Fruit fly (Drosophila melanogaster) whole organism, embryonic: Measurements from ENCODE around the gene CG10970.

Source experiments
- BtbVII ChIP-seq: fragments of 200-800 bp; sonication (Bioruptor generic); optimal IDR thresholded peaks from 3 replicates; lab custom pipeline; 2017; ENCODE audit warnings: missing biosample characterization, mild to moderate bottlenecking, missing genetic modification characterization
- C15 ChIP-seq: fragments of 200-800 bp; sonication (Bioruptor generic); IDR thresholded peaks from 3 replicates; pipeline ENCODE4 v1.3.6; 2022; ENCODE audit warnings: missing biosample characterization, missing genetic modification characterization
- CG10209 ChIP-seq: fragments of 200-800 bp; sonication (Bioruptor generic); optimal IDR thresholded peaks from 3 replicates; lab custom pipeline; 2017; ENCODE audit warnings: missing biosample characterization, mild to moderate bottlenecking, missing genetic modification characterization, missing genetic modification reagents
- CG12155 ChIP-seq: fragments of 200-800 bp; sonication (Bioruptor generic); optimal IDR thresholded peaks from 3 replicates; lab custom pipeline; 2016; ENCODE audit warnings: missing biosample characterization, missing genetic modification characterization
- CG12219 ChIP-seq: fragments of 200-800 bp; sonication (Bioruptor generic); optimal IDR thresholded peaks from 3 replicates; lab custom pipeline; 2018; ENCODE audit warnings: missing biosample characterization, mild to moderate bottlenecking, missing genetic modification characterization
- CG12659 ChIP-seq: fragments of 200-800 bp; sonication (Bioruptor generic); optimal IDR thresholded peaks from 3 replicates; lab custom pipeline; 2017; ENCODE audit warnings: mild to moderate bottlenecking, missing biosample characterization, missing genetic modification reagents, missing genetic modification characterization
- CG12942 ChIP-seq: fragments of 200-800 bp; sonication (Bioruptor generic); optimal IDR thresholded peaks from 3 replicates; lab custom pipeline; 2016; ENCODE audit warnings: missing biosample characterization, missing genetic modification characterization
- CG14014 ChIP-seq: fragments of 200-800 bp; sonication (Bioruptor generic); IDR thresholded peaks from 2 replicates; pipeline ENCODE4 v1.3.6; 2022; ENCODE audit warnings: missing biosample characterization, missing genetic modification characterization
- CG14441 ChIP-seq: fragments of 200-800 bp; sonication (Bioruptor generic); IDR thresholded peaks from 2 replicates; pipeline ENCODE4 v1.3.6; 2022; ENCODE audit warnings: missing biosample characterization, missing genetic modification characterization
- CG14710 ChIP-seq: fragments of 200-800 bp; sonication (Bioruptor generic); optimal IDR thresholded peaks from 3 replicates; lab custom pipeline; 2019; ENCODE audit warnings: missing biosample characterization, mild to moderate bottlenecking, missing genetic modification characterization, moderate library complexity
- CG17802 ChIP-seq: fragments of 200-800 bp; sonication (Bioruptor generic); optimal IDR thresholded peaks from 2 replicates; lab custom pipeline; 2018; ENCODE audit warnings: missing biosample characterization, mild to moderate bottlenecking, missing genetic modification characterization, moderate library complexity
- CG18262 ChIP-seq: fragments of 200-800 bp; optimal IDR thresholded peaks from 3 replicates; lab custom pipeline; 2019; ENCODE audit warnings: missing biosample characterization, mild to moderate bottlenecking, missing genetic modification characterization, moderate library complexity
- CG18599 ChIP-seq: fragments of 200-800 bp; sonication (Bioruptor generic); optimal IDR thresholded peaks from 3 replicates; lab custom pipeline; 2017; ENCODE audit warnings: missing biosample characterization, missing genetic modification characterization, mild to moderate bottlenecking, moderate library complexity, missing genetic modification reagents
- CG2889 ChIP-seq: fragments of 200-800 bp; sonication (Bioruptor generic); IDR thresholded peaks from 3 replicates; pipeline ENCODE4 v1.3.6; 2022; ENCODE audit warnings: missing biosample characterization, missing genetic modification characterization
- CG6654 ChIP-seq: fragments of 200-800 bp; sonication (Bioruptor generic); optimal IDR thresholded peaks from 2 replicates; lab custom pipeline; 2017; ENCODE audit warnings: missing biosample characterization, mild to moderate bottlenecking, missing genetic modification characterization
- CG7372 ChIP-seq: fragments of 200-800 bp; sonication (Bioruptor generic); IDR thresholded peaks from 2 replicates; pipeline ENCODE4 v1.3.6; 2022; ENCODE audit warnings: missing biosample characterization, missing genetic modification characterization
- CG9609 ChIP-seq: fragments of 200-800 bp; sonication (Bioruptor generic); optimal IDR thresholded peaks from 3 replicates; lab custom pipeline; 2016; ENCODE audit warnings: missing biosample characterization, missing genetic modification characterization
- D ChIP-seq, 2 experiments: fragments of 200-800 bp in 1 of 2; fragments of >200 bp in 1 of 2; sonication (Bioruptor generic) in 1 of 2; optimal IDR thresholded peaks; 2 replicates in 1 of 2; 3 replicates in 1 of 2; lab custom pipeline; 2017; ENCODE audit warnings: mild to moderate bottlenecking in 1 of 2, missing biosample characterization in 1 of 2, missing genetic modification characterization in 1 of 2, missing genetic modification reagents in 1 of 2
- D19B ChIP-seq: fragments of 200-800 bp; sonication (Bioruptor generic); optimal IDR thresholded peaks from 2 replicates; lab custom pipeline; 2017; ENCODE audit warnings: missing biosample characterization, mild to moderate bottlenecking, missing genetic modification characterization
- Dad ChIP-seq: fragments of 200-800 bp; sonication (Bioruptor generic); optimal IDR thresholded peaks from 3 replicates; lab custom pipeline; 2016; ENCODE audit warnings: missing biosample characterization, missing genetic modification characterization
- Dek ChIP-seq: fragments of 200-800 bp; sonication (Bioruptor generic); optimal IDR thresholded peaks from 3 replicates; lab custom pipeline; 2019; ENCODE audit warnings: missing biosample characterization, mild to moderate bottlenecking, missing genetic modification characterization, moderate library complexity
- ERR ChIP-seq: fragments of 200-800 bp; sonication (Bioruptor generic); optimal IDR thresholded peaks from 2 replicates; lab custom pipeline; 2016; ENCODE audit warnings: missing biosample characterization, missing genetic modification characterization
- Fer3 ChIP-seq: fragments of 200-800 bp; sonication (Bioruptor generic); optimal IDR thresholded peaks from 2 replicates; lab custom pipeline; 2018; ENCODE audit warnings: missing biosample characterization, mild to moderate bottlenecking, missing genetic modification characterization, moderate library complexity
- Hmr ChIP-seq: fragments of 200-800 bp; sonication (Bioruptor generic); optimal IDR thresholded peaks from 3 replicates; lab custom pipeline; 2017; ENCODE audit warnings: mild to moderate bottlenecking, missing biosample characterization, missing genetic modification reagents, missing genetic modification characterization
- Hr51 ChIP-seq, 2 experiments: fragments of 200-800 bp; sonication (Bioruptor generic); optimal IDR thresholded peaks; 2 replicates in 1 of 2; 3 replicates in 1 of 2; lab custom pipeline; 2016 to 2018; ENCODE audit warnings: missing biosample characterization in 2 of 2, missing genetic modification characterization in 2 of 2, mild to moderate bottlenecking in 1 of 2, moderate library complexity in 1 of 2
- Jarid2 ChIP-seq: fragments of 200-800 bp; sonication (Bioruptor generic); optimal IDR thresholded peaks from 3 replicates; lab custom pipeline; 2017; ENCODE audit warnings: mild to moderate bottlenecking, missing biosample characterization, missing genetic modification reagents, missing genetic modification characterization
- MESR4 ChIP-seq: fragments of 200-800 bp; sonication (Bioruptor generic); optimal IDR thresholded peaks from 2 replicates; lab custom pipeline; 2018; ENCODE audit warnings: missing biosample characterization, mild to moderate bottlenecking, missing genetic modification characterization, moderate library complexity
- Mes4 ChIP-seq: fragments of 200-800 bp; sonication (Bioruptor generic); optimal IDR thresholded peaks from 2 replicates; lab custom pipeline; 2016; ENCODE audit warnings: missing biosample characterization, missing genetic modification characterization
- NC2β ChIP-seq: fragments of 200-800 bp; sonication (Bioruptor generic); optimal IDR thresholded peaks from 2 replicates; lab custom pipeline; 2016; ENCODE audit warnings: missing biosample characterization, missing genetic modification characterization
- PHDP ChIP-seq: fragments of 200-800 bp; sonication (Bioruptor generic); optimal IDR thresholded peaks from 3 replicates; lab custom pipeline; 2018; ENCODE audit warnings: missing biosample characterization, mild to moderate bottlenecking, missing genetic modification characterization, moderate library complexity
- Ptx1 ChIP-seq: fragments of 200-800 bp; sonication (Bioruptor generic); IDR thresholded peaks from 2 replicates; pipeline ENCODE4 v1.3.6; 2022; ENCODE audit warnings: missing biosample characterization, missing genetic modification characterization
- Side ChIP-seq: fragments of 200-800 bp; sonication (Bioruptor generic); optimal IDR thresholded peaks from 2 replicates; lab custom pipeline; 2016; ENCODE audit warnings: missing biosample characterization, missing genetic modification characterization
- Ssrp ChIP-seq: fragments of 200-800 bp; sonication (Bioruptor generic); optimal IDR thresholded peaks from 2 replicates; lab custom pipeline; 2018; ENCODE audit warnings: missing biosample characterization, mild to moderate bottlenecking, missing genetic modification characterization, moderate library complexity
- bigmax ChIP-seq: fragments of 200-800 bp; sonication (Bioruptor generic); optimal IDR thresholded peaks from 2 replicates; lab custom pipeline; 2018; ENCODE audit warnings: missing biosample characterization, mild to moderate bottlenecking, missing genetic modification characterization
- cwo ChIP-seq: fragments of 200-800 bp; sonication (Bioruptor generic); optimal IDR thresholded peaks from 3 replicates; lab custom pipeline; 2017; ENCODE audit warnings: missing biosample characterization, missing genetic modification characterization, mild to moderate bottlenecking, moderate library complexity, missing genetic modification reagents
- fd102C ChIP-seq: fragments of 200-800 bp; sonication (Bioruptor generic); optimal IDR thresholded peaks from 2 replicates; lab custom pipeline; 2018; ENCODE audit warnings: missing biosample characterization, mild to moderate bottlenecking, missing genetic modification characterization, moderate library complexity
- fd3F ChIP-seq: fragments of 200-800 bp; sonication (Bioruptor generic); optimal IDR thresholded peaks from 2 replicates; lab custom pipeline; 2018; ENCODE audit warnings: missing biosample characterization, mild to moderate bottlenecking, missing genetic modification characterization, moderate library complexity
- gcm ChIP-seq: fragments of 200-800 bp; sonication (Bioruptor generic); optimal IDR thresholded peaks from 2 replicates; lab custom pipeline; 2019; ENCODE audit warnings: missing biosample characterization, mild to moderate bottlenecking, missing genetic modification characterization, moderate library complexity
- insv ChIP-seq, 2 experiments: fragments of 200-800 bp; sonication (Bioruptor generic); optimal IDR thresholded peaks; 3 replicates each; lab custom pipeline; 2016 to 2018; ENCODE audit warnings: missing biosample characterization in 2 of 2, missing genetic modification characterization in 2 of 2
- jigr1 ChIP-seq: fragments of 200-800 bp; sonication (Bioruptor generic); IDR thresholded peaks from 3 replicates; pipeline ENCODE4 v1.3.6; 2022; ENCODE audit warnings: missing biosample characterization, missing genetic modification characterization
- jing ChIP-seq: fragments of 200-800 bp; sonication (Bioruptor generic); optimal IDR thresholded peaks from 2 replicates; lab custom pipeline; 2018; ENCODE audit warnings: missing biosample characterization, mild to moderate bottlenecking, missing genetic modification characterization
- lmd ChIP-seq: fragments of 200-800 bp; sonication (Bioruptor generic); IDR thresholded peaks from 2 replicates; pipeline ENCODE4 v1.3.6; 2022; ENCODE audit warnings: missing biosample characterization, missing genetic modification characterization
- nerfin-1 ChIP-seq: fragments of 200-800 bp; sonication (Bioruptor generic); optimal IDR thresholded peaks from 3 replicates; lab custom pipeline; 2019; ENCODE audit warnings: missing biosample characterization, mild to moderate bottlenecking, missing genetic modification characterization, moderate library complexity
- odd ChIP-seq: fragments of 200-800 bp; sonication (Bioruptor generic); optimal IDR thresholded peaks from 2 replicates; lab custom pipeline; 2017; ENCODE audit warnings: missing biosample characterization, mild to moderate bottlenecking, missing genetic modification characterization
- repo ChIP-seq: fragments of 200-800 bp; sonication (Bioruptor generic); optimal IDR thresholded peaks from 2 replicates; lab custom pipeline; 2016; ENCODE audit warnings: missing biosample characterization, missing genetic modification characterization
- tgo ChIP-seq: fragments of 200-800 bp; sonication (Bioruptor generic); IDR thresholded peaks from 3 replicates; pipeline ENCODE4 v1.3.6; 2022; ENCODE audit warnings: missing biosample characterization, missing genetic modification characterization
- tin ChIP-seq: fragments of 200-800 bp; sonication (Bioruptor generic); optimal IDR thresholded peaks from 3 replicates; lab custom pipeline; 2016; ENCODE audit warnings: missing biosample characterization, missing genetic modification characterization
- vvl ChIP-seq: fragments of 200-800 bp; sonication (Bioruptor generic); IDR thresholded peaks from 2 replicates; pipeline ENCODE4 v1.3.6; 2022; ENCODE audit warnings: missing biosample characterization, missing genetic modification characterization

CG10970 gene

dm6 chrX:9119671-9120364, 48.6 kb upstream of the CG10970 start (continued):
- TF ChIP-seq CG10209 (GFP tag; lab: Kevin White, UChicago), result peak; percentile 34
- peak in 1 of 2 experiments; percentile 35 for TF ChIP-seq Hr51 (GFP tag; optimal IDR thresholded peaks at IDR 0.05; lab: Kevin White, UChicago)
- peak; percentile 24 for TF ChIP-seq Hmr
- peak; percentile 36 for TF ChIP-seq BtbVII (GFP tag; lab: Kevin White, UChicago)
- TF ChIP-seq tgo (GFP tag; lab: Robert Waterston, UW), result no peak
- TF ChIP-seq CG7372, result no peak
- TF ChIP-seq lmd (GFP tag; lab: Robert Waterston, UW), result peak; percentile 44
- peak; percentile 6 for TF ChIP-seq PHDP (tag; lab: Kevin White, UChicago)
- TF ChIP-seq insv (GFP tag; optimal IDR thresholded peaks at IDR 0.05; lab: Kevin White, UChicago), result no peak
- TF ChIP-seq cwo, result peak; percentile 0
- peak; percentile 43 for TF ChIP-seq tin (GFP tag; lab: Kevin White, UChicago)
- TF ChIP-seq NC2β (GFP tag; lab: Kevin White, UChicago), result peak; percentile 5
- no peak for TF ChIP-seq CG9609 (GFP tag; lab: Kevin White, UChicago)
- no peak for TF ChIP-seq Dek
- TF ChIP-seq CG14710 (tag; lab: Kevin White, UChicago), result peak; percentile 22
- 0 out of 2 replicates have a peak, but pooled peaks have one; percentile 6 for TF ChIP-seq Ptx1
- TF ChIP-seq Jarid2, result no peak
- TF ChIP-seq Ssrp (tag; lab: Kevin White, UChicago), result peak; percentile 29
- TF ChIP-seq ERR (GFP tag; lab: Kevin White, UChicago), result no peak
- TF ChIP-seq CG17802 (tag; lab: Kevin White, UChicago), result no peak
- no peak for TF ChIP-seq CG14014
- TF ChIP-seq fd102C, result no peak
- no peak for TF ChIP-seq CG18599 (GFP tag; lab: Kevin White, UChicago)
- TF ChIP-seq D19B, result peak; percentile 7
- TF ChIP-seq vvl (GFP tag; lab: Robert Waterston, UW), result no peak; the same call in 1 of the 2 replicates
- no peak for TF ChIP-seq fd3F (GFP tag; lab: Kevin White, UChicago)
- TF ChIP-seq gcm (GFP tag; lab: Kevin White, UChicago), result no peak
- peak; percentile 15 for TF ChIP-seq CG12659 (GFP tag; lab: Kevin White, UChicago)
- peak; percentile 58 for TF ChIP-seq CG18262 (tag; lab: Kevin White, UChicago)
- peak; percentile 15 for TF ChIP-seq nerfin-1 (tag; lab: Kevin White, UChicago)

dm6 chrX:9118961-9119633, 47.9 kb upstream of the CG10970 start:
- no peak for TF ChIP-seq Dad (GFP tag; lab: Kevin White, UChicago)
- no peak for TF ChIP-seq CG14441
- no peak for TF ChIP-seq repo (GFP tag; lab: Kevin White, UChicago)
- TF ChIP-seq MESR4 (GFP tag; lab: Kevin White, UChicago), result no peak
- TF ChIP-seq cwo, result peak; percentile 28
- no peak for TF ChIP-seq odd (GFP tag; lab: Kevin White, UChicago)
- TF ChIP-seq CG6654 (GFP tag; lab: Kevin White, UChicago), result peak; percentile 24
- TF ChIP-seq CG12219 (GFP tag; lab: Kevin White, UChicago), result peak; percentile 17
- TF ChIP-seq jing (GFP tag; lab: Kevin White, UChicago), result no peak
- no peak for TF ChIP-seq D (optimal IDR thresholded peaks at IDR 0.05; lab: Kevin White, UChicago)
- peak; percentile 59 for TF ChIP-seq D (GFP tag; optimal IDR thresholded peaks at IDR 0.05; lab: Kevin White, UChicago)
- peak; percentile 33 for TF ChIP-seq Fer3 (tag; lab: Kevin White, UChicago)
- TF ChIP-seq Side (GFP tag; lab: Kevin White, UChicago), result no peak
- no peak for TF ChIP-seq bigmax (GFP tag; lab: Kevin White, UChicago)
- TF ChIP-seq jigr1 (GFP tag; lab: Robert Waterston, UW), result no peak
- no peak for TF ChIP-seq C15 (GFP tag; lab: Robert Waterston, UW)
- TF ChIP-seq CG12155 (GFP tag; lab: Kevin White, UChicago), result peak; percentile 9
- no peak for TF ChIP-seq CG2889 (GFP tag; lab: Robert Waterston, UW)
- TF ChIP-seq CG12942 (GFP tag; lab: Kevin White, UChicago), result no peak
- TF ChIP-seq Mes4 (GFP tag; lab: Kevin White, UChicago), result no peak
